Fruit fly (Drosophila melanogaster): Measurements from ENCODE around the gene Ypel.
A peak's percentile ranks its signal among the peaks of the same experiment; 100 is the strongest.

The Ypel gene

dm6 chrX:10212118-10212517 lies at the start of gene Ypel:
Gene Ypel (minus strand): TSS chrX:10212374.
- TF ChIP-seq CG8478 (optimal IDR thresholded peaks at IDR 0.05) (no peak), CTCF (optimal IDR thresholded peaks at IDR 0.05) (no peak)

- no peak for TF ChIP-seq CTCF (optimal IDR thresholded peaks at IDR 0.05)
- no peak for TF ChIP-seq CG8478 (optimal IDR thresholded peaks at IDR 0.05)
Observed at dm6 chrX:10261172-10261571, 49.0 kb upstream of the Ypel start.

- no peak for TF ChIP-seq CTCF (optimal IDR thresholded peaks at IDR 0.05)
- no peak for TF ChIP-seq CG8478 (optimal IDR thresholded peaks at IDR 0.05)
Observed at dm6 chrX:10259524-10259923, 47.4 kb upstream of the Ypel start.

- no peak for TF ChIP-seq CG8478 (optimal IDR thresholded peaks at IDR 0.05)
- TF ChIP-seq CTCF (optimal IDR thresholded peaks at IDR 0.05) = no peak
Observed at dm6 chrX:10256228-10256627, 44.1 kb upstream of the Ypel start.

- TF ChIP-seq CTCF (optimal IDR thresholded peaks at IDR 0.05) (peak; percentile 66 to 71), CG8478 (optimal IDR thresholded peaks at IDR 0.05) (no peak)
Observed at dm6 chrX:10252745-10253144, 40.6 kb upstream of the Ypel start.

- TF ChIP-seq CTCF (optimal IDR thresholded peaks at IDR 0.05) = no peak
- no peak for TF ChIP-seq CG8478 (optimal IDR thresholded peaks at IDR 0.05)
Observed at dm6 chrX:10250659-10251058, 38.5 kb upstream of the Ypel start.

dm6 chrX:10250017-10250416 lies 37.8 kb upstream of the Ypel start:
- no peak for TF ChIP-seq CG8478 (optimal IDR thresholded peaks at IDR 0.05)
- TF ChIP-seq CTCF (optimal IDR thresholded peaks at IDR 0.05) = no peak

- TF ChIP-seq CG8478 (optimal IDR thresholded peaks at IDR 0.05) (no peak), CTCF (optimal IDR thresholded peaks at IDR 0.05) (no peak)
Observed at dm6 chrX:10247366-10247765, 35.2 kb upstream of the Ypel start.

dm6 chrX:10244763-10245162 lies 32.6 kb upstream of the Ypel start:
- no peak for TF ChIP-seq CG8478 (optimal IDR thresholded peaks at IDR 0.05)
- no peak for TF ChIP-seq CTCF (optimal IDR thresholded peaks at IDR 0.05)

dm6 chrX:10243540-10243939 lies 31.4 kb upstream of the Ypel start:
- TF ChIP-seq CG8478 (optimal IDR thresholded peaks at IDR 0.05) (no peak), CTCF (optimal IDR thresholded peaks at IDR 0.05) (no peak)

- no peak for TF ChIP-seq CG8478 (optimal IDR thresholded peaks at IDR 0.05)
- no peak for TF ChIP-seq CTCF (optimal IDR thresholded peaks at IDR 0.05)
Observed at dm6 chrX:10242883-10243282, 30.7 kb upstream of the Ypel start.

dm6 chrX:10241919-10242318 lies 29.7 kb upstream of the Ypel start:
- no peak for TF ChIP-seq CG8478 (optimal IDR thresholded peaks at IDR 0.05)
- TF ChIP-seq CTCF (optimal IDR thresholded peaks at IDR 0.05) = no peak

- no peak for TF ChIP-seq CTCF (optimal IDR thresholded peaks at IDR 0.05)
- TF ChIP-seq CG8478 (optimal IDR thresholded peaks at IDR 0.05) = no peak
Observed at dm6 chrX:10234024-10234520, 21.9 kb upstream of the Ypel start.

- TF ChIP-seq CTCF (optimal IDR thresholded peaks at IDR 0.05) = no peak
- TF ChIP-seq CG8478 (optimal IDR thresholded peaks at IDR 0.05) = no peak
Observed at dm6 chrX:10233065-10233464, 20.9 kb upstream of the Ypel start, which contains the start of gene CG2961. Gene CG2961 (minus strand): TSS chrX:10233080.

dm6 chrX:10232497-10232896 lies 20.3 kb upstream of the Ypel start:
- TF ChIP-seq CTCF (optimal IDR thresholded peaks at IDR 0.05) = no peak
- no peak for TF ChIP-seq CG8478 (optimal IDR thresholded peaks at IDR 0.05)

dm6 chrX:10219955-10220354 lies 7.8 kb upstream of the Ypel start, which contains the start of gene CG34408:
Gene CG34408 (plus strand): TSS chrX:10220110.
- TF ChIP-seq CTCF (optimal IDR thresholded peaks at IDR 0.05) = no peak
- TF ChIP-seq CG8478 (optimal IDR thresholded peaks at IDR 0.05) = no peak

dm6 chrX:10219039-10219438 lies 6.9 kb upstream of the Ypel start, which contains the start of gene CG15308:
Gene CG15308 (minus strand): TSS chrX:10219139.
- no peak for TF ChIP-seq CTCF (optimal IDR thresholded peaks at IDR 0.05)
- no peak for TF ChIP-seq CG8478 (optimal IDR thresholded peaks at IDR 0.05)

All from S2 (cell line).